Worm (Caenorhabditis elegans) whole organism, L4/young adult: ENCODE results near the gene pycr-1.

Source experiments
- W03F9.2 ChIP-seq: fragments of 150-350 bp; optimal IDR thresholded peaks from 2 replicates; lab custom pipeline; 2014; ENCODE audit warnings: missing biosample characterization, missing genetic modification characterization
- dao-5 ChIP-seq: sonication (generic microtip); optimal IDR thresholded peaks from 2 replicates; lab custom pipeline; 2016; ENCODE audit warnings: missing genotype, missing genetic modification characterization, moderate library complexity, missing compliant biosample characterization
- him-1 ChIP-seq: sonication (generic microtip); optimal IDR thresholded peaks from 2 replicates; lab custom pipeline; 2016; ENCODE audit warnings: missing genotype, missing genetic modification reagents, missing genetic modification characterization, missing compliant biosample characterization

Gene pycr-1

DNA sequence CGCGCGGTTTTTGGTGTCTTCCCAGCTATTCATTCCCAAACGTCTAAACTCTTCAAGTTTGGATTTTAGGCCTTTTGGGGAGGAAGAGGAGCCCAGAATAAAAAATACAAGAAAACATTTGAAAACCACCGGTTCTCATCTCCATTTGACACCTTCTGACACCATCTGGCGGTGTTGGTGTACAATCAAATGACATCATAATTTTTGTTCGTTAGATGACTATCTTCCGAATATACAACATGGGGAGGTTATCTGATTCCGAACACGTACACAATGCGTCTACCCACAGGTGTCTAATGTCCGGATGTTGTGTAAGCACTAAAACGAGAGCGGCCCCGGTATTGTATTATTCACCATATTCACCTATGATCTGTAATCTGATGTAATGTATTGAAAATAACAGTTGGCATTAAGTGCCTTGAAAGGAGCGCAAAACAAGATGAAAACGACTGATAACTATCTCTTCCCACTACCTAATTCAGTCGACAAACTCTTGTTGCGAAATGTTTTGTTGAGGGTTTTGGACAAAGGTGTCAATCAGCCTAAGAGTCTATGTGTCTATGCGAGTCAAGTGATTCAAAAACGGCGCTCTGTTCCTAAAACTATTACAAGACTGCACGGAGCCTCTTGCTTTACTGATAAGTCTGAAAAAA lies 26.0 kb downstream of the pycr-1 start:
- no peak for TF ChIP-seq dao-5 (tag; lab: Kevin White, UChicago)
- no peak for TF ChIP-seq him-1 (tag; lab: Kevin White, UChicago)
- TF ChIP-seq W03F9.2 (tag; lab: Kevin White, UChicago): no peak

DNA sequence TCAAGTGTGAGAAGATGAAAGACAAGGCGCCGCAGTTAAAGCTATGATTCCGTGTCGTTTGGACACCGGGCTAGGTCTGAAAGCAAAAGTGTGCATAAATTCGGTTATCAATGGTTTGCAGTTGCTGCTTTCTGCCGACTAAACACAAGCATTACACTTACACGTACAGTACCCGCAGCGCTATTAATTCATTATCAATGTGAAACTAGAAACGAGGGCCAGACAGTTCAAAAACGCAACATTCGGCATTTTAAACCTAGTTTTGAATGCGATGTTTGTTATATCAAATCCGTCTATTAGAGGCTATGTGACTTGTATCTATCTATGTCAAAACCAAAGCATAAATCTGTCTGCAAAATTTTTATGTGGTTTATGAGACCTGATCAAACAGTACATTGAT lies 27.4 kb downstream of the pycr-1 start:
- TF ChIP-seq W03F9.2 (tag; lab: Kevin White, UChicago) (no peak), him-1 (tag; lab: Kevin White, UChicago) (no peak), dao-5 (tag; lab: Kevin White, UChicago) (no peak)

DNA sequence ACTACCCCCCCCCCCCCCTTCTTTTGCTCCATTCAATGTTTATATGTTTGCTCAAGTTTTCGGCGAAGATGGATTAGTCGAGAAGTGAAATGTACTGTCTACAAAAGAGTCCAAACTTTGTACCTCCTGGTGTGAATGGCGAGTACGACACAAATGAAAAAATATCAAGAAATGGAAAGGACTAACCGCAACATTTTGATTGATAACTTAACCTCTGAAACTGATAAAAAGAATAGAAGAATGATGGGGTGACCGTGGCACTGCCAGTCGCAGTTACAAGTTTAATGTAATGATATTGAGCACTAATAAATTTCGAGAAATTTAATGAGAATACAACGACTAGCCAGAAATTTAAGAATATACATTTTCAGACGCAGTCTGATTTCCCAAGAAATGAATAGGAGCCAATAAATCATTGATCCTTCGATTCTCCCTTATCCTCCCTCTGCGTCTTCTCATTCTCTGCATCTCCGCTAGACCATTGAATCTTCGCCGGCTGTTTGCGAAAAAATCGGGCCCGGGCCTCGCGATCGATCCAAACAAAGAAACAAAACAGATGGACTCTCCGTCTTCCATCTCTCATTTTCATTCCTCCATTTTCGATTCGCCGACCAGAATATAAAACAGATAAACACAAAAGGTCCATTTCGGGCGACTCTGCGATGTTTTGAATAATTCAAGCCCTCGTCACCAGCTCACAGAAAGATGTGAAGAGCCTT lies 28.2 kb downstream of the pycr-1 start:
- TF ChIP-seq W03F9.2 (tag; lab: Kevin White, UChicago) (no peak), him-1 (tag; lab: Kevin White, UChicago) (no peak), dao-5 (tag; lab: Kevin White, UChicago) (no peak)

DNA sequence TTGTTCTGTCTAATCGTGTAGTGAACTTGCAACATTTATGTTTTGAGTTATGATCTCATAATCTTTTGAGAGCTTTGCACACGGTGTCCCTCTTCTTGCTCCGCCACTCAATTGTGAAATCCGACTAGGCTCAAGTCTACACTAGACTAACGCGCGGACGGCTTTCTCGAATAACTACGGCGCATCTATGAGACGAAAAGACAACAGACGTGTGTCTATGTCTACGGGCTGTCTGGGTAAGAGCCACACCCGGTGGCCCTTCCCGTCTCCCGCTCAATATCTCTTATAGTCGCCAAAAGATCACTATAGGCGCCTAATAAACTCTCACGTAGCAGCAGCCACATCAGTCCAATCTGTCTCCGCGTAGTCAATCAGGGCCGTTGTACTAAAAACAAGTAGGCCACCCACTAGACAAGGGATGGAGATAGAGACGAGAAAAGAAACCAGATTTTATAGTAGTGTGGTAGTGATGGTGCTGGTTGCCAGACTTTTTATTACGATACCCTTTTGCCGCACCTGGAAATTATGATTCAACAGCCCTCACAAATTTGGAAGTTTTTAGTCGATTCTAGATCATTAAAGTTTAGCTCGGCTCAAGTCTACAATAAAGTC lies 29.1 kb downstream of the pycr-1 start:
- TF ChIP-seq him-1 (tag; lab: Kevin White, UChicago): no peak
- TF ChIP-seq dao-5 (tag; lab: Kevin White, UChicago): no peak
- TF ChIP-seq W03F9.2 (tag; lab: Kevin White, UChicago): no peak

DNA sequence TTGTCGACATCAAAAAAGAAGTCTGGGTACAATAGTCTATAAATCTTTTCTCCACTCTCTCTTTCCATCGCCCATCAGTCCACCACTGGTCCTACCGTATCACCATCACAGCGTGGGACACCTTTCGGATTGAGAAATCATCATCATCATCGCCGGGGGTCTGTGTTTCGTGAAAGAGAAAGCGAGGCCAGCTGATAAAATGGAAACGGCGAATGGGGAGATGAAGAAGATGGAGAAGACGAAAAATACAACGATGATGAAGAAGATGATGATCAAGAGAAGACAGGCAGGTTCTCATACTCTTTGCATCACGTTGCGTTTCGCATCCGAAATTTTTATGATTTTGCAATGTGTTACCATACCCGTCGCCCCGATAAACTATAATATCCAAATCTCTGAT lies 29.8 kb downstream of the pycr-1 start:
- no peak for TF ChIP-seq him-1 (tag; lab: Kevin White, UChicago)
- TF ChIP-seq W03F9.2 (tag; lab: Kevin White, UChicago): no peak
- TF ChIP-seq dao-5 (tag; lab: Kevin White, UChicago): no peak

DNA sequence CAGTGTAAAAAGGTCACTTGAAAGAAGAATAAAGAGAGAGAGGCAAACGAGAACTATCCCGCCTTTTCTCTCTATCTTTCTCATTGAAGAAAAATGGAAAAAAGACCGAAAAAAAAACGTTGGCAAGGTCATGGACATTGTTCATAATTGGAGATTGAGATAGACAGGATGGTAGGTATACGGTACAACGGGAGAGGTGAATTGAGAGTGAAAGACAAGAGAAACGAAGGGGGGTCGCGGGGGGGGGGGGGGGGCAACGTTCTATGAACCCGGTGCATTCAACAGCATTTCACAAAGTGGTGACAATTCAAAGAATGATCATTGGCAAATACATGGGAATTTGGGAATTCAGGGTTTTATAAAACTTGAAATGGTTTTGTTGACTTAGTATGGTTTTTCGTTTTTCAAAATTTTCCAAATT lies 30.3 kb downstream of the pycr-1 start:
- no peak for TF ChIP-seq dao-5 (tag; lab: Kevin White, UChicago)
- no peak for TF ChIP-seq him-1 (tag; lab: Kevin White, UChicago)
- no peak for TF ChIP-seq W03F9.2 (tag; lab: Kevin White, UChicago)

DNA sequence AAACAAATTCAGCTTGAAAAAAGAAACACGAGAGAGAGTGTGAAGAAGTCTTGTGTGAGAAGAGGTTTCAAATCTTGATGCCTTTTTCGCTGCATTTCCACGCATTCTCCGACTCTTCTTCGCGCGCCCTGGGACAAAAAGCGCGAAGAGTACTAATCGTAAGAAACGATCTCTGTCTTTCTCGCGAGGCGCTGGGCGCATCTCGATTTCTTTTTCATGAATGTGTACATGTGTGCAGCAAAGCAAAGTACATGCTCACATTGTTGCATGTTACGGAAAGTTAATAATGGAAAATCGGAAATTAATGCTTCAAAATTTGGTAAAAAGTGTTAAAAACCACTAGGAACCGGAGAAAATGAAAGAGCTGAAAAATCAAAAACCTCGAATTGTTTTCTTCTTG lies 30.9 kb downstream of the pycr-1 start:
- TF ChIP-seq him-1 (tag; lab: Kevin White, UChicago) (no peak), dao-5 (tag; lab: Kevin White, UChicago) (no peak), W03F9.2 (tag; lab: Kevin White, UChicago) (no peak)

DNA sequence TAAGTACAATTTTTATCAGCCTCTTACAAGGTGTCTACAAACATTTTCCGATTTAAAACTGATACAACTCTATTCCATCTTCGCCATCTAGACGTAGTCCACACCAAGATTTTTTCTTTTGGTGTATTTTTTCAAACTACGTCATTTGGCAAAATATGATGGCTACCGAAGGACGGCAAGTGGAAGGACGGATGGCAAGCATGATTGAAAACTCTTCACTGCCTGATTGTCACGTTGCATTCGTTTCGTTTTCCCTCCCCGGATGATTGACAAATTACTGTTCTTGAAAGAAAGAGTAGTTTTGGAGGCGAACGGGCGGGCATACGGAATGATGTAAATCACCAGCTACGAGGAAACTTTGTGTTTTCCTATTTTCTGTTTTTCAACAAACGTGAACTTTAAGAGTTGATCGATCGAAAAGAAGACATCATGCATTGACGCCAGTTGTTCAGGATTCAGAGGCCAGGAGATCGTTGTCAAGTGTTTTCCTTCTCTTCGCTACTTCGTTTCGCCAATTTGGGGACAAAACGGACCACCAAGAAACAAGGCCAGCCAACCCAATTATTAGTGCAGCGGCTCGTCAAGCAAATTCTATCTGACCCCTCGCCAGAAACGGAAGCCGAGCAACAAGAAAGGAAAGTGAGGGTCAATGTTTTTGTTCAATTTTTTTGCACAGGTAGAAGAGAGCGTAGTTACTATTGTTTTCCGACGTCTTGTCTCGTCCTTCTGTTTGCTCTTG lies 31.9 kb downstream of the pycr-1 start:
- no peak for TF ChIP-seq dao-5 (tag; lab: Kevin White, UChicago)

DNA sequence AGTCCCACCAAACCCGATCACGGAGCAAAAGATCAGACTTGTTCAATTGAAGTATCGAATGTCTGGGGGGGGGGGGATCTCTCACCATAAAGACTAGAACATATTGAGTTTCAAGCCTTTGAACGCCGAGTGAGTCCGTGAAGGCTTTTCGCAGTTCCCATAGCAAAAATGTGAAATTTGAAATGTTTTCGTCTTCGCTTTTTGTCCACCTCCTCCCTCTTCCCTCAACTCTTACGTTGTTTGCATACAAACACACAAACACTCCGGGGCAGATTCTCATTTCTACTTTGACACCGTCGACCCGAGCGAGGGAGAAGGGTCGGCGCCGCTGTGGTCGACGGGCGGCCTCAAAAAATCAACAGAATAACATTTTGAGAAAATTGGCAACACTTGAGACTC lies 32.5 kb downstream of the pycr-1 start:
- TF ChIP-seq him-1 (tag; lab: Kevin White, UChicago): no peak
- no peak for TF ChIP-seq W03F9.2 (tag; lab: Kevin White, UChicago)
- TF ChIP-seq dao-5 (tag; lab: Kevin White, UChicago): no peak

DNA sequence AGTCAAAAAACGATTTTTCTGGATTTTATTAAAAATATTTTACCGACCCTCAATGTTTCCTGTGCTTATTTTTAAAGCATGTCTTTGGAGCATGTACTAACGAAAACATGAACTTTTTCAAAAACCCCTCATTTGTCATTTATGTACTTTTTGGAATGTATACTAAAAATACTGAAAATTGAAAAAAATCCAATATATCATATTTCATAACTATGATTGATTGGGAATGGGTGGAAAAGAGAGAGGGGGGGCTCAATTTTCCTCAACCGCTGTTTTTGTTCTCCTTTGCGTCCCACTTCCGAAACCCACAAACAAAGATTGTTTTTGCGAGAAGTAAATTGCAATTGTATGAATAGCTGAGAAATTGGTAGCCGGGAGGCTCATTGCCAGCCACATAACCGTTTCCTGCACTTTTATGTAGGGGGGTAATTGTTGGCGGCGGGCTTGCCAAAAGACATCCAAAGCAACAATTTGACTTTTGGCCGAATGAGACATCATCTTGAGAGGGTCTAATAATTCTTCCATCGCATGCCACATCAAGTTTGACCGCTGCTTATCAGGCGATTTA lies 33.3 kb downstream of the pycr-1 start:
- TF ChIP-seq W03F9.2 (tag; lab: Kevin White, UChicago): no peak
- TF ChIP-seq him-1 (tag; lab: Kevin White, UChicago): no peak
- no peak for TF ChIP-seq dao-5 (tag; lab: Kevin White, UChicago)

DNA sequence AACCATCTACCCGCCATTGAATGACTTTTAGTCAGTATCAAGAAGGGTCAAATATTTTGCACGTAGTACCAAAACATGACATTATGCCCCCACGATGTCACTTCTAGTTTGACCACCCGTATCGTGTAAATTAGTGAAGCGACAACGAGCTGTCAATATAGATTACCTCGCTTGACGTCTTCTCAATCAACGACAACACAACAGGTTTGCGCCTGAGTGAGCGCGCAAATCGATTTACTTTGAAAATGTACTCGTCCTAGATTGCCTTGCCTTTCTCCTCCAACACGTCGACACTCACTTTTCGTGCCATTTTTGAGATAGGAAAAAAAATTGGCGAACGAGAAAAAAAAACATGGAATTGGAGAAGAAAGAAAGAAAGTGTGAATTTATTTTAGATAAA lies 34.0 kb downstream of the pycr-1 start:
- no peak for TF ChIP-seq W03F9.2 (tag; lab: Kevin White, UChicago)

DNA sequence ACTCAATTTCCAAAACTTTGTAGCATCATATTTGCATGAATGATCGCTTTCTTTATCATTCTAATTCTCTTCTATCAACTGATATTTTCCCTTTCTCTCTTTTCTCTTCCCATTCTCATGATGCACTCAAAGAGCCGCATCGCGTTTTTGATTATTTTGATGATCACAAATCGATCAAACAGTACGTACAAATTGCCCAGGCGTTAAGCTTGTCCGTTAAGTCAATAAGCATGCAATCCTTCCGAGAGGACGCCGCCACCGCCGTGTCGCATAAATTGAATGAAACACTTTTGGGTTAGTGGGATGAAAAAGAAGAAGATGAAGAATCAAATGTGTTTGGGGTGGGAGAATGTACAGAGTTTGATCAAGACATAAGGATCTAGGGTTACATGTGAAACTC lies 35.0 kb downstream of the pycr-1 start:
- no peak for TF ChIP-seq W03F9.2 (tag; lab: Kevin White, UChicago)
- no peak for TF ChIP-seq him-1 (tag; lab: Kevin White, UChicago)
- TF ChIP-seq dao-5 (tag; lab: Kevin White, UChicago): no peak
